Worm (Caenorhabditis elegans) whole organism, early embryonic: ENCODE results near the gene C04G6.13.

Experiments used
- F13C5.2 ChIP-seq: sonication (generic microtip); optimal IDR thresholded peaks from 2 replicates; lab custom pipeline; 2017; ENCODE audit warnings: mild to moderate bottlenecking, missing genetic modification characterization, inconsistent platforms, missing compliant biosample characterization
- aly-1 ChIP-seq: sonication (generic microtip); optimal IDR thresholded peaks from 2 replicates; lab custom pipeline; 2016; ENCODE audit warnings: missing genetic modification characterization, missing compliant biosample characterization
- ama-1 ChIP-seq: fragments of 150-350 bp; optimal IDR thresholded peaks from 2 replicates; lab custom pipeline; 2014
- ceh-13 ChIP-seq: fragments of 200-800 bp; sonication (Bioruptor generic); optimal IDR thresholded peaks from 2 replicates; lab custom pipeline; 2018; ENCODE audit warnings: mild to moderate bottlenecking, missing genetic modification characterization, missing compliant biosample characterization
- ceh-36 ChIP-seq: sonication (generic microtip); optimal IDR thresholded peaks from 2 replicates; lab custom pipeline; 2016; ENCODE audit warnings: missing genetic modification characterization, inconsistent platforms, missing compliant biosample characterization
- flt-1 ChIP-seq: fragments of 200-800 bp; sonication (Bioruptor generic); IDR thresholded peaks from 2 replicates; pipeline ENCODE4 v1.3.6; 2022; ENCODE audit warnings: missing genetic modification characterization, missing compliant biosample characterization
- hmbx-1 ChIP-seq: sonication (generic microtip); optimal IDR thresholded peaks from 2 replicates; lab custom pipeline; 2016; ENCODE audit warnings: mild to moderate bottlenecking, missing genetic modification characterization, missing compliant biosample characterization
- hmg-4 ChIP-seq: fragments of 200-800 bp; sonication (Bioruptor generic); optimal IDR thresholded peaks from 2 replicates; lab custom pipeline; 2018; ENCODE audit warnings: mild to moderate bottlenecking, missing genetic modification characterization, missing compliant biosample characterization
- hnd-1 ChIP-seq: sonication (generic microtip); optimal IDR thresholded peaks from 2 replicates; lab custom pipeline; 2016; ENCODE audit warnings: missing genetic modification characterization, missing compliant biosample characterization
- sea-1 ChIP-seq: fragments of 200-800 bp; sonication (Bioruptor generic); conservative IDR thresholded peaks from 2 replicates; pipeline ENCODE4 v1.3.6; 2022; ENCODE audit warnings: missing genetic modification characterization, missing compliant biosample characterization
- tbx-37 ChIP-seq: fragments of 200-800 bp; sonication (Bioruptor generic); conservative IDR thresholded peaks from 2 replicates; pipeline ENCODE4 v1.3.6; 2022; ENCODE audit warnings: missing genetic modification reagents, missing genetic modification characterization, missing compliant biosample characterization
- tra-4 ChIP-seq: sonication (generic microtip); optimal IDR thresholded peaks from 2 replicates; lab custom pipeline; 2017; ENCODE audit warnings: missing genetic modification characterization, missing compliant biosample characterization

ce11 chrII:5141945-5142514 is 48.0 kb downstream of the C04G6.13 start, which contains the start of gene nas-29:
- TF ChIP-seq ama-1 (lab: Kevin White, UChicago) (no peak), ceh-36 (tag; lab: Kevin White, UChicago) (no peak), ceh-13 (GFP tag; lab: Kevin White, UChicago) (no peak), flt-1 (GFP tag; lab: Robert Waterston, UW) (no peak), hmg-4 (GFP tag; lab: Kevin White, UChicago) (no peak), sea-1 (GFP tag; lab: Robert Waterston, UW) (no peak), F13C5.2 (tag; lab: Kevin White, UChicago) (no peak), hnd-1 (tag; lab: Kevin White, UChicago) (no peak), aly-1 (no peak), hmbx-1 (tag; lab: Kevin White, UChicago) (no peak), tra-4 (tag; lab: Kevin White, UChicago) (no peak), tbx-37 (GFP tag; lab: Robert Waterston, UW) (no peak)
